Fruit fly (Drosophila melanogaster) whole organism, embryonic: ENCODE measurements around the gene Cyp6d4.

Experiments used
- Aef1 ChIP-seq: fragments of 200-800 bp; sonication (Bioruptor generic); IDR thresholded peaks from 3 replicates; pipeline ENCODE4 v1.3.6; 2022; ENCODE audit warnings: missing biosample characterization, missing genetic modification characterization
- Awh ChIP-seq: fragments of 200-800 bp; sonication (Bioruptor generic); IDR thresholded peaks from 2 replicates; pipeline ENCODE4, ENCODE4 v1.3.6; 2022; ENCODE audit warnings: missing biosample characterization, missing genetic modification characterization
- CG1024 ChIP-seq: fragments of 200-800 bp; sonication (Bioruptor generic); IDR thresholded peaks from 2 replicates; pipeline ENCODE4 v1.3.6; 2022; ENCODE audit warnings: missing biosample characterization, missing genetic modification characterization
- CG11560 ChIP-seq: fragments of 200-800 bp; sonication (Bioruptor generic); IDR thresholded peaks from 3 replicates; pipeline ENCODE4 v1.3.6; 2022; ENCODE audit warnings: missing biosample characterization, missing genetic modification characterization
- CG12299 ChIP-seq: fragments of 200-800 bp; sonication (Bioruptor generic); optimal IDR thresholded peaks from 2 replicates; lab custom pipeline; 2018; ENCODE audit warnings: missing biosample characterization, mild to moderate bottlenecking, missing genetic modification characterization
- CG13123 ChIP-seq: fragments of 200-800 bp; sonication (Bioruptor generic); optimal IDR thresholded peaks from 2 replicates; lab custom pipeline; 2016; ENCODE audit warnings: missing biosample characterization, missing genetic modification characterization
- CG17385 ChIP-seq: fragments of 200-800 bp; sonication (Bioruptor generic); optimal IDR thresholded peaks from 3 replicates; lab custom pipeline; 2018; ENCODE audit warnings: missing biosample characterization, mild to moderate bottlenecking, missing genetic modification characterization
- CG18476 ChIP-seq: fragments of 200-800 bp; sonication (Bioruptor generic); optimal IDR thresholded peaks from 2 replicates; lab custom pipeline; 2016; ENCODE audit warnings: missing biosample characterization, mild to moderate bottlenecking, missing genetic modification characterization
- CG2199 ChIP-seq: fragments of 200-800 bp; sonication (Bioruptor generic); IDR thresholded peaks from 3 replicates; pipeline ENCODE4 v1.3.6; 2022; ENCODE audit warnings: missing biosample characterization, missing genetic modification characterization
- CG2202 ChIP-seq: fragments of 200-800 bp; sonication (Bioruptor generic); optimal IDR thresholded peaks from 2 replicates; lab custom pipeline; 2018; ENCODE audit warnings: missing biosample characterization, mild to moderate bottlenecking, missing genetic modification characterization
- CG3407 ChIP-seq: fragments of 200-800 bp; sonication (Bioruptor generic); optimal IDR thresholded peaks from 2 replicates; lab custom pipeline; 2018; ENCODE audit warnings: missing biosample characterization, mild to moderate bottlenecking, missing genetic modification characterization
- CG3995 ChIP-seq: fragments of 200-800 bp; sonication (Bioruptor generic); optimal IDR thresholded peaks from 3 replicates; lab custom pipeline; 2016; ENCODE audit warnings: missing biosample characterization, missing genetic modification characterization
- CG4328 ChIP-seq: fragments of 200-800 bp; sonication (Bioruptor generic); optimal IDR thresholded peaks from 3 replicates; lab custom pipeline; 2017; ENCODE audit warnings: missing biosample characterization, missing genetic modification reagents, missing genetic modification characterization
- CG4820 ChIP-seq: fragments of 200-800 bp; sonication (Bioruptor generic); optimal IDR thresholded peaks from 3 replicates; lab custom pipeline; 2016; ENCODE audit warnings: missing biosample characterization, missing genetic modification characterization
- CG6689 ChIP-seq: fragments of 200-800 bp; sonication (Bioruptor generic); IDR thresholded peaks from 2 replicates; pipeline ENCODE4 v1.3.6; 2022; ENCODE audit warnings: missing biosample characterization, missing genetic modification characterization
- CG6765 ChIP-seq: fragments of 200-800 bp; sonication (Bioruptor generic); optimal IDR thresholded peaks from 3 replicates; lab custom pipeline; 2017; ENCODE audit warnings: missing biosample characterization, mild to moderate bottlenecking, missing genetic modification characterization
- CG7357 ChIP-seq: fragments of 200-800 bp; sonication (Bioruptor generic); IDR thresholded peaks from 3 replicates; pipeline ENCODE4 v1.3.6; 2022; ENCODE audit warnings: missing biosample characterization, missing genetic modification characterization
- CG9797 ChIP-seq: fragments of 200-800 bp; sonication (Bioruptor generic); optimal IDR thresholded peaks from 3 replicates; lab custom pipeline; 2018; ENCODE audit warnings: missing biosample characterization, mild to moderate bottlenecking, missing genetic modification characterization
- CG9932 ChIP-seq: fragments of 200-800 bp; sonication (Bioruptor generic); IDR thresholded peaks from 2 replicates; pipeline ENCODE4 v1.3.6; 2022; ENCODE audit warnings: missing biosample characterization, missing genetic modification characterization
- CrebB ChIP-seq: fragments of 200-800 bp; sonication (Bioruptor generic); optimal IDR thresholded peaks from 3 replicates; lab custom pipeline; 2018; ENCODE audit warnings: missing biosample characterization, mild to moderate bottlenecking, missing genetic modification characterization
- D19B ChIP-seq: fragments of 200-800 bp; sonication (Bioruptor generic); optimal IDR thresholded peaks from 2 replicates; lab custom pipeline; 2017; ENCODE audit warnings: missing biosample characterization, mild to moderate bottlenecking, missing genetic modification characterization
- Dad ChIP-seq: fragments of 200-800 bp; sonication (Bioruptor generic); optimal IDR thresholded peaks from 3 replicates; lab custom pipeline; 2016; ENCODE audit warnings: missing biosample characterization, missing genetic modification characterization
- Doc2 ChIP-seq: fragments of 200-800 bp; sonication (Bioruptor generic); IDR thresholded peaks from 2 replicates; pipeline ENCODE4 v1.3.6; 2022; ENCODE audit warnings: missing biosample characterization, missing genetic modification characterization
- Drgx ChIP-seq: fragments of 200-800 bp; sonication (Bioruptor generic); IDR thresholded peaks from 2 replicates; pipeline ENCODE4 v1.3.6; 2022; ENCODE audit warnings: missing biosample characterization, missing genetic modification characterization
- E2f2 ChIP-seq: fragments of 200-800 bp; sonication (Bioruptor generic); IDR thresholded peaks from 2 replicates; pipeline ENCODE4 v1.3.6; 2022; ENCODE audit warnings: missing biosample characterization, missing genetic modification characterization
- Lpt ChIP-seq: fragments of >200 bp; optimal IDR thresholded peaks from 2 replicates; lab custom pipeline; 2018; ENCODE audit warnings: missing biosample characterization, missing genetic modification characterization
- Neu2 ChIP-seq: fragments of 200-800 bp; sonication (Bioruptor generic); optimal IDR thresholded peaks from 3 replicates; lab custom pipeline; 2016; ENCODE audit warnings: missing biosample characterization, missing genetic modification characterization, borderline replicate concordance
- Opbp ChIP-seq: fragments of 200-800 bp; sonication (Bioruptor generic); IDR thresholded peaks from 3 replicates; pipeline ENCODE4 v1.3.6; 2022; ENCODE audit warnings: missing biosample characterization, missing genetic modification characterization; ENCODE audit not compliant: partially characterized antibody
- Ssrp ChIP-seq: fragments of 200-800 bp; sonication (Bioruptor generic); optimal IDR thresholded peaks from 2 replicates; lab custom pipeline; 2018; ENCODE audit warnings: missing biosample characterization, mild to moderate bottlenecking, missing genetic modification characterization, moderate library complexity
- az2 ChIP-seq: fragments of 200-800 bp; sonication (Bioruptor generic); optimal IDR thresholded peaks from 3 replicates; lab custom pipeline; 2016; ENCODE audit warnings: missing biosample characterization, missing genetic modification characterization
- bowl ChIP-seq: fragments of 200-800 bp; sonication (Bioruptor generic); IDR thresholded peaks from 2 replicates; pipeline ENCODE4 v1.3.6; 2022; ENCODE audit warnings: missing biosample characterization, missing genetic modification characterization
- caup ChIP-seq: fragments of 200-800 bp; sonication (Bioruptor generic); optimal IDR thresholded peaks from 3 replicates; lab custom pipeline; 2017; ENCODE audit warnings: missing biosample characterization, mild to moderate bottlenecking, missing genetic modification characterization, moderate library complexity; ENCODE audit not compliant: severe bottlenecking
- dati ChIP-seq: fragments of 200-800 bp; sonication (Bioruptor generic); IDR thresholded peaks from 2 replicates; pipeline ENCODE4 v1.3.6; 2022; ENCODE audit warnings: missing biosample characterization, missing genetic modification characterization
- disco-r ChIP-seq: fragments of 200-800 bp; sonication (Bioruptor generic); optimal IDR thresholded peaks from 2 replicates; lab custom pipeline; 2016; ENCODE audit warnings: missing biosample characterization, missing genetic modification characterization
- eve ChIP-seq, 2 experiments: fragments of >200 bp; optimal IDR thresholded peaks; 2 replicates each; lab custom pipeline; 2017; ENCODE audit warnings: missing biosample characterization in 2 of 2, missing genetic modification characterization in 2 of 2
- eyg ChIP-seq: fragments of 200-800 bp; sonication (Bioruptor generic); optimal IDR thresholded peaks from 3 replicates; lab custom pipeline; 2016; ENCODE audit warnings: missing biosample characterization, missing genetic modification characterization
- fd96Cb ChIP-seq: fragments of 200-800 bp; sonication (Bioruptor generic); optimal IDR thresholded peaks from 2 replicates; lab custom pipeline; 2018; ENCODE audit warnings: missing biosample characterization, mild to moderate bottlenecking, missing genetic modification characterization, moderate library complexity
- gcm ChIP-seq: fragments of 200-800 bp; sonication (Bioruptor generic); optimal IDR thresholded peaks from 2 replicates; lab custom pipeline; 2019; ENCODE audit warnings: missing biosample characterization, mild to moderate bottlenecking, missing genetic modification characterization, moderate library complexity
- hb ChIP-seq: fragments of 200-800 bp; sonication (Bioruptor generic); IDR thresholded peaks from 3 replicates; pipeline ENCODE4 v1.3.6; 2022; ENCODE audit warnings: missing biosample characterization, missing genetic modification characterization; ENCODE audit not compliant: partially characterized antibody
- lab ChIP-seq: fragments of 200-800 bp; sonication (Bioruptor generic); optimal IDR thresholded peaks from 3 replicates; lab custom pipeline; 2017; ENCODE audit warnings: missing biosample characterization, missing genetic modification characterization, mild to moderate bottlenecking, moderate library complexity, missing genetic modification reagents
- lbe ChIP-seq: fragments of 200-800 bp; sonication (Bioruptor generic); optimal IDR thresholded peaks from 2 replicates; lab custom pipeline; 2016; ENCODE audit warnings: missing biosample characterization, mild to moderate bottlenecking, missing genetic modification characterization
- nmo ChIP-seq: fragments of 200-800 bp; sonication (Bioruptor generic); optimal IDR thresholded peaks from 2 replicates; lab custom pipeline; 2018; ENCODE audit warnings: missing biosample characterization, mild to moderate bottlenecking, missing genetic modification characterization, moderate library complexity
- peb ChIP-seq: fragments of 200-800 bp; sonication (Bioruptor generic); IDR thresholded peaks from 2 replicates; pipeline ENCODE4 v1.3.6; 2022; ENCODE audit warnings: missing biosample characterization, missing genetic modification characterization
- sr ChIP-seq: fragments of 200-800 bp; sonication (Bioruptor generic); IDR thresholded peaks from 3 replicates; pipeline ENCODE4 v1.3.6; 2022; ENCODE audit warnings: missing biosample characterization, missing genetic modification characterization
- stwl ChIP-seq: fragments of 200-800 bp; sonication (Bioruptor generic); optimal IDR thresholded peaks from 3 replicates; lab custom pipeline; 2018; ENCODE audit warnings: missing biosample characterization, mild to moderate bottlenecking, missing genetic modification characterization, moderate library complexity
- tin ChIP-seq: fragments of 200-800 bp; sonication (Bioruptor generic); optimal IDR thresholded peaks from 3 replicates; lab custom pipeline; 2016; ENCODE audit warnings: missing biosample characterization, missing genetic modification characterization
- tup ChIP-seq: fragments of 200-800 bp; sonication (Bioruptor generic); optimal IDR thresholded peaks from 2 replicates; lab custom pipeline; 2016; ENCODE audit warnings: missing biosample characterization, mild to moderate bottlenecking, missing genetic modification characterization, moderate library complexity
- vvl ChIP-seq: fragments of 200-800 bp; sonication (Bioruptor generic); IDR thresholded peaks from 2 replicates; pipeline ENCODE4 v1.3.6; 2022; ENCODE audit warnings: missing biosample characterization, missing genetic modification characterization

The Cyp6d4 gene

dm6 chr3R:22686336-22686874, 11.7 kb upstream of the Cyp6d4 start, which contains the start of the genes Gclm and CG17625 (continued):
- TF ChIP-seq Dad (GFP tag; lab: Kevin White, UChicago) (peak; percentile 29), Awh (GFP tag; lab: Robert Waterston, UW) (peak; percentile 41; the same call in 1 of the 2 replicates), fd96Cb (no peak), D19B (GFP tag; lab: Kevin White, UChicago) (no peak), lbe (GFP tag; lab: Kevin White, UChicago) (peak; percentile 24), CG3407 (GFP tag; lab: Kevin White, UChicago) (no peak), CG1024 (peak; percentile 35; the same call in 1 of the 2 replicates), Ssrp (tag; lab: Kevin White, UChicago) (peak; percentile 39), CG9932 (GFP tag; lab: Robert Waterston, UW) (peak; percentile 85), nmo (GFP tag; lab: Kevin White, UChicago) (peak; percentile 70), CG2202 (tag; lab: Kevin White, UChicago) (no peak), sr (GFP tag; lab: Robert Waterston, UW) (no peak), hb (peak; percentile 73), CG11560 (tag; lab: Robert Waterston, UW) (0 out of 3 replicates have a peak, but pooled peaks have one; percentile 36), CG6765 (GFP tag; lab: Kevin White, UChicago) (peak; percentile 66), az2 (GFP tag; lab: Kevin White, UChicago) (no peak), CG4328 (GFP tag; lab: Kevin White, UChicago) (peak; percentile 55), CG13123 (no peak), E2f2 (GFP tag; lab: Robert Waterston, UW) (peak; percentile 79), Aef1 (GFP tag; lab: Robert Waterston, UW) (peak; percentile 41), Neu2 (GFP tag; lab: Kevin White, UChicago) (no peak), CG17385 (GFP tag; lab: Kevin White, UChicago) (peak; percentile 24), disco-r (GFP tag; lab: Kevin White, UChicago) (no peak), eyg (no peak), CrebB (tag; lab: Kevin White, UChicago) (peak; percentile 27), CG7357 (no peak), gcm (GFP tag; lab: Kevin White, UChicago) (peak; percentile 57), Lpt (GFP tag; lab: Kevin White, UChicago) (no peak), CG3995 (GFP tag; lab: Kevin White, UChicago) (peak; percentile 50), Drgx (peak; percentile 44), dati (no peak), caup (GFP tag; lab: Kevin White, UChicago) (peak; percentile 60), vvl (GFP tag; lab: Robert Waterston, UW) (peak; percentile 82), CG6689 (GFP tag; lab: Robert Waterston, UW) (peak; percentile 60; the same call in 1 of the 2 replicates), stwl (tag; lab: Kevin White, UChicago) (peak; percentile 93), CG9797 (peak; percentile 24), tup (GFP tag; lab: Kevin White, UChicago) (no peak), tin (GFP tag; lab: Kevin White, UChicago) (peak; percentile 41), peb (peak; percentile 36; the same call in 1 of the 2 replicates), eve (GFP tag; optimal IDR thresholded peaks at IDR 0.05; lab: Kevin White, UChicago) (no peak), lab (GFP tag; lab: Kevin White, UChicago) (peak; percentile 50), CG2199 (GFP tag; lab: Robert Waterston, UW) (peak; percentile 61; the same call in 1 of the 3 replicates), bowl (no peak), Doc2 (GFP tag; lab: Robert Waterston, UW) (no peak), CG18476 (peak; percentile 18), Opbp (peak; percentile 86), CG12299 (tag; lab: Kevin White, UChicago) (peak; percentile 20), CG4820 (GFP tag; lab: Kevin White, UChicago) (no peak)
